Fruit fly (Drosophila melanogaster) whole organism, embryonic: ENCODE data around the gene Ugt37A2.
A peak's percentile ranks its signal among the peaks of the same experiment; 100 is the strongest.

ENCODE experiments used
- CG12219 ChIP-seq: fragments of 200-800 bp; sonication (Bioruptor generic); optimal IDR thresholded peaks from 3 replicates; lab custom pipeline; 2018; ENCODE audit warnings: missing biosample characterization, mild to moderate bottlenecking, missing genetic modification characterization
- CG14710 ChIP-seq: fragments of 200-800 bp; sonication (Bioruptor generic); optimal IDR thresholded peaks from 3 replicates; lab custom pipeline; 2019; ENCODE audit warnings: missing biosample characterization, mild to moderate bottlenecking, missing genetic modification characterization, moderate library complexity
- CG14965 ChIP-seq: fragments of 200-800 bp; sonication (Bioruptor generic); optimal IDR thresholded peaks from 2 replicates; lab custom pipeline; 2016; ENCODE audit warnings: missing biosample characterization, missing genetic modification characterization, borderline replicate concordance
- CG15269 ChIP-seq: fragments of 200-800 bp; sonication (Bioruptor generic); optimal IDR thresholded peaks from 2 replicates; lab custom pipeline; 2018; ENCODE audit warnings: missing biosample characterization, mild to moderate bottlenecking, missing genetic modification characterization, moderate library complexity
- CG15601 ChIP-seq: fragments of 200-800 bp; sonication (Bioruptor generic); optimal IDR thresholded peaks from 3 replicates; lab custom pipeline; 2019; ENCODE audit warnings: missing biosample characterization, mild to moderate bottlenecking, missing genetic modification characterization, moderate library complexity
- CG16779 ChIP-seq: fragments of 200-800 bp; sonication (Bioruptor generic); IDR thresholded peaks from 2 replicates; pipeline ENCODE4 v1.3.6; 2022; ENCODE audit warnings: missing biosample characterization, missing genetic modification characterization
- CG17359 ChIP-seq: fragments of 200-800 bp; sonication (Bioruptor generic); optimal IDR thresholded peaks from 3 replicates; lab custom pipeline; 2018; ENCODE audit warnings: missing biosample characterization, mild to moderate bottlenecking, missing genetic modification characterization, moderate library complexity
- CG2875 ChIP-seq: fragments of 200-800 bp; sonication (Bioruptor generic); optimal IDR thresholded peaks from 2 replicates; lab custom pipeline; 2017; ENCODE audit warnings: missing biosample characterization, mild to moderate bottlenecking, missing genetic modification characterization, missing genetic modification reagents
- CG3995 ChIP-seq: fragments of 200-800 bp; sonication (Bioruptor generic); optimal IDR thresholded peaks from 3 replicates; lab custom pipeline; 2016; ENCODE audit warnings: missing biosample characterization, missing genetic modification characterization
- CG4730 ChIP-seq: fragments of 200-800 bp; sonication (Bioruptor generic); IDR thresholded peaks from 2 replicates; pipeline ENCODE4 v1.3.6; 2022; ENCODE audit warnings: missing biosample characterization, missing genetic modification characterization
- CG6765 ChIP-seq: fragments of 200-800 bp; sonication (Bioruptor generic); optimal IDR thresholded peaks from 3 replicates; lab custom pipeline; 2017; ENCODE audit warnings: missing biosample characterization, mild to moderate bottlenecking, missing genetic modification characterization
- CG7963 ChIP-seq: fragments of 200-800 bp; sonication (Bioruptor generic); IDR thresholded peaks from 3 replicates; pipeline ENCODE4 v1.3.6; 2022; ENCODE audit warnings: missing biosample characterization, missing genetic modification characterization; ENCODE audit not compliant: partially characterized antibody
- CG8359 ChIP-seq: fragments of 200-800 bp; sonication (Bioruptor generic); optimal IDR thresholded peaks from 2 replicates; lab custom pipeline; 2017; ENCODE audit warnings: missing biosample characterization, mild to moderate bottlenecking, missing genetic modification characterization, borderline replicate concordance
- CG9817 ChIP-seq: fragments of 200-800 bp; sonication (Bioruptor generic); optimal IDR thresholded peaks from 2 replicates; lab custom pipeline; 2018; ENCODE audit warnings: missing biosample characterization, mild to moderate bottlenecking, missing genetic modification characterization, moderate library complexity
- CoRest ChIP-seq: fragments of 200-800 bp; sonication (Bioruptor generic); optimal IDR thresholded peaks from 3 replicates; lab custom pipeline; 2018; ENCODE audit warnings: missing biosample characterization, mild to moderate bottlenecking, missing genetic modification characterization, moderate library complexity
- D ChIP-seq, 2 experiments: fragments of 200-800 bp in 1 of 2; fragments of >200 bp in 1 of 2; sonication (Bioruptor generic) in 1 of 2; optimal IDR thresholded peaks; 2 replicates in 1 of 2; 3 replicates in 1 of 2; lab custom pipeline; 2017; ENCODE audit warnings: mild to moderate bottlenecking in 1 of 2, missing biosample characterization in 1 of 2, missing genetic modification characterization in 1 of 2, missing genetic modification reagents in 1 of 2
- Eip74EF ChIP-seq, 2 experiments: fragments of 200-800 bp in 1 of 2; fragments of >200 bp in 1 of 2; sonication (Bioruptor generic) in 1 of 2; optimal IDR thresholded peaks; 2 replicates each; lab custom pipeline; 2017 to 2019; ENCODE audit warnings: missing biosample characterization in 2 of 2, missing genetic modification characterization in 2 of 2, mild to moderate bottlenecking in 1 of 2, moderate library complexity in 1 of 2
- HLHmδ ChIP-seq: fragments of 200-800 bp; sonication (Bioruptor generic); optimal IDR thresholded peaks from 2 replicates; lab custom pipeline; 2018; ENCODE audit warnings: missing biosample characterization, mild to moderate bottlenecking, missing genetic modification characterization, moderate library complexity
- MBD-R2 ChIP-seq: fragments of 200-800 bp; sonication (Bioruptor generic); IDR thresholded peaks from 2 replicates; pipeline ENCODE4 v1.3.6; 2022; ENCODE audit warnings: missing biosample characterization, missing genetic modification characterization
- NC2α ChIP-seq: fragments of 200-800 bp; sonication (Bioruptor generic); optimal IDR thresholded peaks from 2 replicates; lab custom pipeline; 2016; ENCODE audit warnings: missing biosample characterization, missing genetic modification characterization
- Nf-YC ChIP-seq: fragments of 200-800 bp; optimal IDR thresholded peaks from 3 replicates; lab custom pipeline; 2019; ENCODE audit warnings: missing biosample characterization, mild to moderate bottlenecking, missing genetic modification characterization, moderate library complexity
- Side ChIP-seq: fragments of 200-800 bp; sonication (Bioruptor generic); optimal IDR thresholded peaks from 2 replicates; lab custom pipeline; 2016; ENCODE audit warnings: missing biosample characterization, missing genetic modification characterization
- Xrp1 ChIP-seq: fragments of 200-800 bp; sonication (Bioruptor generic); IDR thresholded peaks from 2 replicates; pipeline ENCODE4 v1.3.6; 2022; ENCODE audit warnings: missing biosample characterization, missing genetic modification characterization
- abd-A ChIP-seq: fragments of 200-800 bp; sonication (Bioruptor generic); optimal IDR thresholded peaks from 3 replicates; lab custom pipeline; 2019; ENCODE audit warnings: missing biosample characterization, mild to moderate bottlenecking, missing genetic modification characterization, moderate library complexity
- ara ChIP-seq: fragments of 200-800 bp; sonication (Bioruptor generic); IDR thresholded peaks from 2 replicates; pipeline ENCODE4 v1.3.6; 2022; ENCODE audit warnings: missing biosample characterization, missing genetic modification characterization
- dmrt11E ChIP-seq: fragments of 200-800 bp; sonication (Bioruptor generic); optimal IDR thresholded peaks from 3 replicates; lab custom pipeline; 2018; ENCODE audit warnings: missing biosample characterization, mild to moderate bottlenecking, missing genetic modification characterization, moderate library complexity
- exex ChIP-seq: fragments of 200-800 bp; sonication (Bioruptor generic); optimal IDR thresholded peaks from 4 replicates; lab custom pipeline; 2018; ENCODE audit warnings: missing biosample characterization, mild to moderate bottlenecking, missing genetic modification characterization, moderate library complexity
- fd64A ChIP-seq: fragments of 200-800 bp; sonication (Bioruptor generic); optimal IDR thresholded peaks from 3 replicates; lab custom pipeline; 2018; ENCODE audit warnings: missing biosample characterization, mild to moderate bottlenecking, missing genetic modification characterization
- gem ChIP-seq: fragments of 200-800 bp; sonication (Bioruptor generic); optimal IDR thresholded peaks from 2 replicates; lab custom pipeline; 2019; ENCODE audit warnings: missing biosample characterization, mild to moderate bottlenecking, missing genetic modification characterization, moderate library complexity
- gfzf ChIP-seq: fragments of 200-800 bp; sonication (Bioruptor generic); optimal IDR thresholded peaks from 2 replicates; lab custom pipeline; 2016; ENCODE audit warnings: missing biosample characterization, mild to moderate bottlenecking, missing genetic modification characterization, moderate library complexity
- h ChIP-seq: fragments of >200 bp; optimal IDR thresholded peaks from 2 replicates; lab custom pipeline; 2017
- kni ChIP-seq: fragments of 200-800 bp; sonication (Bioruptor generic); optimal IDR thresholded peaks from 3 replicates; lab custom pipeline; 2017; ENCODE audit warnings: mild to moderate bottlenecking, missing biosample characterization, missing genetic modification reagents, missing genetic modification characterization
- lola ChIP-seq, 3 experiments: fragments of >200 bp in 2 of 3; fragments of 200-800 bp in 1 of 3; sonication (Bioruptor generic) in 1 of 3; optimal IDR thresholded peaks; 2 replicates each; lab custom pipeline; 2017 to 2019; ENCODE audit warnings: missing biosample characterization in 3 of 3, missing genetic modification characterization in 3 of 3, mild to moderate bottlenecking in 1 of 3, moderate library complexity in 1 of 3
- nerfin-1 ChIP-seq: fragments of 200-800 bp; sonication (Bioruptor generic); optimal IDR thresholded peaks from 3 replicates; lab custom pipeline; 2019; ENCODE audit warnings: missing biosample characterization, mild to moderate bottlenecking, missing genetic modification characterization, moderate library complexity
- oc ChIP-seq: fragments of 200-800 bp; sonication (Bioruptor generic); optimal IDR thresholded peaks from 2 replicates; lab custom pipeline; 2018; ENCODE audit warnings: missing biosample characterization, mild to moderate bottlenecking, missing genetic modification characterization, moderate library complexity
- org-1 ChIP-seq: fragments of 200-800 bp; sonication (Bioruptor generic); optimal IDR thresholded peaks from 2 replicates; lab custom pipeline; 2017; ENCODE audit warnings: missing biosample characterization, missing genetic modification characterization
- peb ChIP-seq: fragments of 200-800 bp; sonication (Bioruptor generic); IDR thresholded peaks from 2 replicates; pipeline ENCODE4 v1.3.6; 2022; ENCODE audit warnings: missing biosample characterization, missing genetic modification characterization
- pfk ChIP-seq: fragments of 200-800 bp; sonication (Bioruptor generic); optimal IDR thresholded peaks from 2 replicates; lab custom pipeline; 2018; ENCODE audit warnings: missing biosample characterization, mild to moderate bottlenecking, missing genetic modification characterization, moderate library complexity
- sens ChIP-seq: fragments of 200-800 bp; sonication (Bioruptor generic); peaks from one replicate; lab custom pipeline; 2016; ENCODE audit warnings: missing biosample characterization, missing genetic modification characterization
- sim ChIP-seq: fragments of 200-800 bp; sonication (Bioruptor generic); IDR thresholded peaks from 2 replicates; pipeline ENCODE4 v1.3.6; 2022; ENCODE audit warnings: missing biosample characterization, missing genetic modification characterization
- slp2 ChIP-seq: fragments of 200-800 bp; sonication (Bioruptor generic); optimal IDR thresholded peaks from 2 replicates; lab custom pipeline; 2016; ENCODE audit warnings: missing biosample characterization, missing genetic modification characterization
- sqz ChIP-seq: fragments of 200-800 bp; sonication (Bioruptor generic); optimal IDR thresholded peaks from 3 replicates; lab custom pipeline; 2018; ENCODE audit warnings: missing biosample characterization, mild to moderate bottlenecking, missing genetic modification characterization
- tll ChIP-seq, 2 experiments: fragments of 200-800 bp in 1 of 2; fragments of >200 bp in 1 of 2; sonication (Bioruptor generic) in 1 of 2; optimal IDR thresholded peaks; 2 replicates each; lab custom pipeline; 2017 to 2019; ENCODE audit warnings: missing biosample characterization in 2 of 2, missing genetic modification characterization in 2 of 2, mild to moderate bottlenecking in 1 of 2, moderate library complexity in 1 of 2
- trem ChIP-seq: fragments of 200-800 bp; optimal IDR thresholded peaks from 3 replicates; lab custom pipeline; 2019; ENCODE audit warnings: missing biosample characterization, mild to moderate bottlenecking, missing genetic modification characterization, moderate library complexity
- vvl ChIP-seq: fragments of 200-800 bp; sonication (Bioruptor generic); IDR thresholded peaks from 2 replicates; pipeline ENCODE4 v1.3.6; 2022; ENCODE audit warnings: missing biosample characterization, missing genetic modification characterization
- zfh1 ChIP-seq: fragments of 200-800 bp; sonication (Bioruptor generic); IDR thresholded peaks from 3 replicates; pipeline ENCODE4 v1.3.6; 2022; ENCODE audit warnings: missing biosample characterization, missing genetic modification characterization

Ugt37A2 gene

dm6 chr3R:12701257-12701656 lies 38.2 kb upstream of the Ugt37A2 start (continued):
- no peak for TF ChIP-seq abd-A (tag; lab: Kevin White, UChicago)
- no peak for TF ChIP-seq peb (GFP tag; lab: Robert Waterston, UW)
- peak in 1 of 3 experiments; percentile 17 for TF ChIP-seq lola (GFP tag; optimal IDR thresholded peaks at IDR 0.05; lab: Kevin White, UChicago)
- no peak for TF ChIP-seq CG12219 (GFP tag; lab: Kevin White, UChicago)
- TF ChIP-seq CG17359 = peak; percentile 35
- TF ChIP-seq Eip74EF (GFP tag; optimal IDR thresholded peaks at IDR 0.05; lab: Kevin White, UChicago) = peak in 1 of 2 experiments; percentile 15
- peak; percentile 16 for TF ChIP-seq kni (GFP tag; lab: Kevin White, UChicago)
- TF ChIP-seq CG14965 (GFP tag; lab: Kevin White, UChicago) = no peak
- no peak for TF ChIP-seq gfzf (GFP tag; lab: Kevin White, UChicago)
- TF ChIP-seq sens (GFP tag; lab: Kevin White, UChicago) = peak; percentile 78
- TF ChIP-seq CG4730 (GFP tag; lab: Robert Waterston, UW) = no peak
- peak; percentile 36 for TF ChIP-seq nerfin-1
- peak; percentile 8 for TF ChIP-seq CG14710 (tag; lab: Kevin White, UChicago)
- TF ChIP-seq CG2875 = peak; percentile 26
- TF ChIP-seq CG3995 = no peak
- no peak for TF ChIP-seq CG9817
- no peak for TF ChIP-seq pfk (GFP tag; lab: Kevin White, UChicago)
- TF ChIP-seq sqz (GFP tag; lab: Kevin White, UChicago) = no peak
- TF ChIP-seq zfh1 (GFP tag; lab: Robert Waterston, UW) = no peak
- TF ChIP-seq CG15269 (tag; lab: Kevin White, UChicago) = no peak
- peak; percentile 11 for TF ChIP-seq exex (tag; lab: Kevin White, UChicago)
- TF ChIP-seq D (optimal IDR thresholded peaks at IDR 0.05; lab: Kevin White, UChicago) = no peak
- TF ChIP-seq D (GFP tag; optimal IDR thresholded peaks at IDR 0.05; lab: Kevin White, UChicago) = peak; percentile 22
- TF ChIP-seq gem (tag; lab: Kevin White, UChicago) = no peak
- TF ChIP-seq sim (GFP tag; lab: Robert Waterston, UW) = no peak
- peak; percentile 9 for TF ChIP-seq HLHmδ (GFP tag; lab: Kevin White, UChicago)
- TF ChIP-seq Side (GFP tag; lab: Kevin White, UChicago) = no peak
- TF ChIP-seq dmrt11E (tag; lab: Kevin White, UChicago) = peak; percentile 27
- TF ChIP-seq org-1 (GFP tag; lab: Kevin White, UChicago) = no peak
- TF ChIP-seq CG15601 = peak; percentile 27
- no peak for TF ChIP-seq MBD-R2 (GFP tag; lab: Robert Waterston, UW)
- no peak for TF ChIP-seq tll (GFP tag; optimal IDR thresholded peaks at IDR 0.05; lab: Kevin White, UChicago)
- peak; percentile 6 for TF ChIP-seq CG8359
- TF ChIP-seq CG16779 (GFP tag; lab: Robert Waterston, UW) = no peak
- TF ChIP-seq oc (tag; lab: Kevin White, UChicago) = peak; percentile 53
- TF ChIP-seq Nf-YC (tag; lab: Kevin White, UChicago) = no peak
- TF ChIP-seq h = no peak
- no peak for TF ChIP-seq CG6765 (GFP tag; lab: Kevin White, UChicago)
- TF ChIP-seq CG7963 = no peak
- no peak for TF ChIP-seq trem (tag; lab: Kevin White, UChicago)
- TF ChIP-seq Xrp1 (GFP tag; lab: Robert Waterston, UW) = peak; percentile 46
- no peak for TF ChIP-seq CoRest (tag; lab: Kevin White, UChicago)
- TF ChIP-seq vvl (GFP tag; lab: Robert Waterston, UW) = peak; percentile 37; the same call in 1 of the 2 replicates
- 0 out of 2 replicates have a peak, but pooled peaks have one; percentile 42 for TF ChIP-seq ara (GFP tag; lab: Robert Waterston, UW)
- no peak for TF ChIP-seq slp2
- no peak for TF ChIP-seq NC2α
- TF ChIP-seq fd64A = peak; percentile 69
